Fruit fly (Drosophila melanogaster) Kc167 (cell line): ENCODE data around the gene Ctl2.
A peak's percentile ranks its signal among the peaks of the same experiment; 100 is the strongest.

Source experiments
- Myc ChIP-seq: fragments of >200 bp; optimal IDR thresholded peaks from 2 replicates; lab custom pipeline; 2017; ENCODE audit warnings: missing external identifiers
- Sin3A ChIP-seq: fragments of >200 bp; optimal IDR thresholded peaks from 2 replicates; lab custom pipeline; 2018; ENCODE audit warnings: missing external identifiers
- h ChIP-seq: fragments of >200 bp; optimal IDR thresholded peaks from 3 replicates; lab custom pipeline; 2018; ENCODE audit warnings: missing external identifiers
- insv ChIP-seq: fragments of >200 bp; optimal IDR thresholded peaks from 3 replicates; lab custom pipeline; 2018; ENCODE audit warnings: missing external identifiers
- psq ChIP-seq: fragments of >200 bp; optimal IDR thresholded peaks from 2 replicates; lab custom pipeline; 2017; ENCODE audit warnings: missing external identifiers
- ttk ChIP-seq: sonication (Bioruptor generic); optimal IDR thresholded peaks from 2 replicates; lab custom pipeline; 2017; ENCODE audit warnings: missing external identifiers

The Ctl2 gene

DNA sequence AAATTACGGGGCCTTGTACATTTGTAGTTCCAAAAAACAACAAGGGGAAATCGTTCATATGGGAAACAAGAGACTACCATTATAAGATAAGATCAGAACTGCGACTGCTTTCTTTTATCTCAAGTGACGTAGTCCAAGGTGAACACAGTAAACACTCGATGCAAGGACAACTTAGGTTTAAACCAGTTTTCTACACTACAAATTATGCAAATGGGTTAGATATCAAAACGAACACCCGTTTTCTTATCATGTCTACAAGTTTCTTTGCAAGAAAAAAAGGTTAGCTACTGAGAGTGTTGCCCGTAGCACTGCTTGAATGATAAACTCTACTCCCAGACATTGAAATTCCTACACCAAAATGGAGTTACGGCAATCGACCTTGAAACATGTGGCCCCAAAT is 958 bp downstream of the Ctl2 start:
- TF ChIP-seq psq (lab: Kevin White, UChicago) (no peak), ttk (lab: Kevin White, UChicago) (no peak), Sin3A (lab: Kevin White, UChicago) (no peak), Myc (lab: Kevin White, UChicago) (no peak), insv (lab: Kevin White, UChicago) (no peak), h (no peak)

dm6 chr3R:29130902-29131621 is 7.9 kb downstream of the Ctl2 start, which contains the start of the genes dgt6 and Vha100-1:
Gene dgt6 (minus strand): TSS chr3R:29130972.
Gene Vha100-1 (plus strand): TSS chr3R:29131193.
- TF ChIP-seq psq (lab: Kevin White, UChicago) = no peak
- TF ChIP-seq Sin3A (lab: Kevin White, UChicago) = no peak
- no peak for TF ChIP-seq insv (lab: Kevin White, UChicago)

dm6 chr3R:29138407-29138806 is 15.2 kb downstream of the Ctl2 start, which contains the start of the genes Alg13 and superdeath:
Gene Alg13 (minus strand): TSS chr3R:29138573.
Gene superdeath (plus strand): TSS chr3R:29138662.
- TF ChIP-seq Sin3A (lab: Kevin White, UChicago) (no peak), Myc (lab: Kevin White, UChicago) (no peak), h (no peak), insv (lab: Kevin White, UChicago) (no peak), psq (lab: Kevin White, UChicago) (no peak), ttk (lab: Kevin White, UChicago) (no peak)

DNA sequence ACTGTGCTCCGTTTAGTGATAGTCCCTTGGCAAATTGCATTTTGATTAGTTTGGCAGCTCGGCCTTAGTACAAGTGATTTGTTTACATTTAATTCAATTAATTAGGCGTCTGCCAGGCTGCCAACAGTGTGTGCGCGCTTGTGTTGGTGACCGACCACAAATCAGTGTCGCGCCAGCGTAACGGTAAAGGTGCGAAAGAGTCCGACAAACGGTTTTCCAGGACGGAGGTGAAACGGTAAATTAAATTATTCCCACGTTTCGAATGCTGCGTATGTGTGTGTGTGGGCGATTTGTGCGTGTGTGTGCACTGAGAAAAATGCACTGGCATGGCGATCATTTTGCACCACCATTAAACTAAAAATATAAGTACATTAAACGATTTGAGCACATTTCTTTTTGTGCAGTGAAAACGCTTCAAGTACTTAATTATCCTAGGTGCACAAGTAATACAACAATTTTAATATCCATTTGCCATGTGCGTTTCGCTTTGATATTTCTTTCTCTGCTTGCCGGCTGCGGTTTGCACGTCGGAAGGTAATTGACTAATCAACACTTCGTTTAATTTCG is 15.9 kb downstream of the Ctl2 start:
- TF ChIP-seq ttk (lab: Kevin White, UChicago) = no peak
- no peak for TF ChIP-seq Myc (lab: Kevin White, UChicago)
- TF ChIP-seq Sin3A (lab: Kevin White, UChicago) = no peak
- no peak for TF ChIP-seq psq (lab: Kevin White, UChicago)
- no peak for TF ChIP-seq h

DNA sequence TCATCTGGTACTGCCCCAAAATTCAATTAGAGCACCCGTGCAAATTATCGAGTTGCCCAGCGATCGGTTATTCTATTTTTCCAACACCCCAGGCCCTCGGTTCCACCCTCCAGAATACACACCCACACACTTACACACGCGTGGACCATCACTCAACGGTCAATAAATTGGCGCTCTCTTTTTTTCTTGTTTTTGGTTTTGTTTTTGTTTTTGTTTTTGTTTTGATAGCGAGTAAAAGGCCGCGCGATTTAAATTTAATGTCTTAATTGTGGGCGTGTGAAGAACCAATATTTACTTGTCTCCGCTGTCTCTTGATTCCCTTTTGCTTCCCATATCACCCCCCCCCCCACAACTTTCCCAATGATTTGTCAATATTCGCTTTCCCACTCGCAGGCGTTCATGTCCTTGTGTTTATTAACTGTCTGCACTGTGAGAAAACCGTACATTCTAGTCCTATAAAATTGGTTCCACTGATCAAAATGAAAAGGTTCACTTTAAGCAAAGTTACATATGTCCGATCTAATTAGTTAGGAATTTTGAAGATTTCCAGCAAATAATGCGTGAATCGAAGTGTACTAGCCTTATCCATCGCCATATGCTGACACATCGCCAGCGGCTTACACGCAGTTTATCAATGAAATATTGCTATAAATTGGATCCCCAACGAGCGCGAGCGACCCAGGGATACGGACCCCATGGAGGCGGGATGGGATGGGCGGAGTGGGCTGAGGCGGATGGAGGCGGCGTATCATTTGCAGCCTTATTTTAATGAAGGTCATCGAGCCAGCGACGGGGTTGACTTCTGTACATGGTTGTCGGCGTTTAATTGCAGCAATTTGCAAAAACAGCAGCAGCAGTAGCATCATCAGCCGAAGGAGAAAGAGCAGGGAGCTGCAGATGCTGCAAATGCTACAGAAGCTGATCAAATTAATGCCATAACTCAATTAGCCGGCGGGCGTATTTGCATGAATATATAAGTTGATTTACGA is 16.9 kb downstream of the Ctl2 start:
- TF ChIP-seq h (no peak), Myc (lab: Kevin White, UChicago) (no peak), insv (lab: Kevin White, UChicago) (no peak), ttk (lab: Kevin White, UChicago) (no peak), psq (lab: Kevin White, UChicago) (no peak), Sin3A (lab: Kevin White, UChicago) (no peak)

DNA sequence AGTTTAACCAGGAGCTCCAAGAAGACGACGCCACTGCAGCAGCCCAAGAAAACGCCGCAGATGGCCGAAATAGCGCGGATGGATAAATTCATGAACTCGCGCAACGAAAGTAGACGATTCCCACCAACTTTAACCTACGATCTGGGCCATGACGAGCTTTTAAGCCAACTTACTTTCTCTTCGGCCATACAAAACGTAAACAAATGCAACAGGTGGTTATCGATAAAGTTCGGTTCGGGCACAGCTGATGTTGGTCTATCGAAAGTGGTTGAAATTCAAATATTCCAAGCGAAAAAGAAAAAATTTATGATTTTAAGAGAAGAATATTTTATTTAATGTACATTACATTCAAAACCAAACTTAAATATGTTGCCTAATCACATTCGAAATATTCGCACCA is 23.5 kb downstream of the Ctl2 start, which contains the start of gene CG14511:
CG14511 (minus strand) TSS at position 184 of the 400 bp plus-strand sequence.
- TF ChIP-seq Sin3A (lab: Kevin White, UChicago) (no peak), ttk (lab: Kevin White, UChicago) (no peak), insv (lab: Kevin White, UChicago) (no peak), h (no peak), psq (lab: Kevin White, UChicago) (no peak), Myc (lab: Kevin White, UChicago) (no peak)

- no peak for TF ChIP-seq h
- no peak for TF ChIP-seq Sin3A (lab: Kevin White, UChicago)
- peak; percentile 96 for TF ChIP-seq insv (lab: Kevin White, UChicago)
- no peak for TF ChIP-seq psq (lab: Kevin White, UChicago)
- no peak for TF ChIP-seq ttk (lab: Kevin White, UChicago)
- TF ChIP-seq Myc (lab: Kevin White, UChicago) = no peak
Observed at dm6 chr3R:29148072-29148471, 24.9 kb downstream of the Ctl2 start, which contains the start of the genes CG11882 and Pglym78. Gene CG11882 (minus strand): TSS chr3R:29148172. Gene Pglym78 (plus strand): TSS chr3R:29148248.

dm6 chr3R:29151621-29152092 is 28.5 kb downstream of the Ctl2 start, which contains the start of gene eIF2D:
Gene eIF2D (minus strand): TSS chr3R:29151794.
- TF ChIP-seq Myc (lab: Kevin White, UChicago) = no peak
- TF ChIP-seq Sin3A (lab: Kevin White, UChicago) = no peak
- TF ChIP-seq h = no peak
- no peak for TF ChIP-seq insv (lab: Kevin White, UChicago)
- no peak for TF ChIP-seq psq (lab: Kevin White, UChicago)
- no peak for TF ChIP-seq ttk (lab: Kevin White, UChicago)

dm6 chr3R:29153197-29153644 is 30.1 kb downstream of the Ctl2 start, which contains the start of the genes Slbp and Rpn2:
Gene Slbp (minus strand): TSS chr3R:29153266.
Gene Rpn2 (plus strand): TSS chr3R:29153524.
- TF ChIP-seq Myc (lab: Kevin White, UChicago) (no peak), psq (lab: Kevin White, UChicago) (no peak), insv (lab: Kevin White, UChicago) (no peak), ttk (lab: Kevin White, UChicago) (no peak), Sin3A (lab: Kevin White, UChicago) (no peak), h (no peak)
